Fruit fly (Drosophila melanogaster) whole organism, embryonic: Measurements from ENCODE around the gene CG34286.
A peak's percentile ranks its signal among the peaks of the same experiment; 100 is the strongest.

ENCODE experiments used
- B-H1 ChIP-seq: fragments of 200-800 bp; sonication (Bioruptor generic); IDR thresholded peaks from 3 replicates; pipeline ENCODE4 v1.3.6; 2022; ENCODE audit warnings: missing biosample characterization, missing genetic modification characterization
- B-H2 ChIP-seq: fragments of 200-800 bp; sonication (Bioruptor generic); optimal IDR thresholded peaks from 2 replicates; lab custom pipeline; 2018; ENCODE audit warnings: missing biosample characterization, mild to moderate bottlenecking, missing genetic modification characterization
- CG10147 ChIP-seq: fragments of 200-800 bp; sonication (Bioruptor generic); optimal IDR thresholded peaks from 2 replicates; lab custom pipeline; 2019; ENCODE audit warnings: missing biosample characterization, mild to moderate bottlenecking, missing genetic modification characterization, moderate library complexity
- CG10431 ChIP-seq: fragments of 200-800 bp; sonication (Bioruptor generic); optimal IDR thresholded peaks from 3 replicates; lab custom pipeline; 2018; ENCODE audit warnings: missing biosample characterization, mild to moderate bottlenecking, missing genetic modification characterization
- CG11456 ChIP-seq: fragments of 200-800 bp; sonication (Bioruptor generic); IDR thresholded peaks from 3 replicates; pipeline ENCODE4 v1.3.6; 2022; ENCODE audit warnings: missing biosample characterization, missing genetic modification characterization
- CG12155 ChIP-seq: fragments of 200-800 bp; sonication (Bioruptor generic); optimal IDR thresholded peaks from 3 replicates; lab custom pipeline; 2016; ENCODE audit warnings: missing biosample characterization, missing genetic modification characterization
- CG12744 ChIP-seq: fragments of 200-800 bp; sonication (Bioruptor generic); optimal IDR thresholded peaks from 2 replicates; lab custom pipeline; 2016; ENCODE audit warnings: missing biosample characterization, missing genetic modification characterization
- CG13424 ChIP-seq: fragments of 200-800 bp; sonication (Bioruptor generic); optimal IDR thresholded peaks from 2 replicates; lab custom pipeline; 2019; ENCODE audit warnings: missing biosample characterization, mild to moderate bottlenecking, missing genetic modification characterization, moderate library complexity
- CG13775 ChIP-seq: fragments of 200-800 bp; sonication (Bioruptor generic); optimal IDR thresholded peaks from 3 replicates; lab custom pipeline; 2017; ENCODE audit warnings: missing biosample characterization, mild to moderate bottlenecking, missing genetic modification characterization
- CG15011 ChIP-seq: fragments of 200-800 bp; sonication (Bioruptor generic); optimal IDR thresholded peaks from 3 replicates; lab custom pipeline; 2018; ENCODE audit warnings: missing biosample characterization, mild to moderate bottlenecking, missing genetic modification characterization
- CG15601 ChIP-seq: fragments of 200-800 bp; sonication (Bioruptor generic); optimal IDR thresholded peaks from 3 replicates; lab custom pipeline; 2019; ENCODE audit warnings: missing biosample characterization, mild to moderate bottlenecking, missing genetic modification characterization, moderate library complexity
- CG18764 ChIP-seq: fragments of 200-800 bp; sonication (Bioruptor generic); optimal IDR thresholded peaks from 3 replicates; lab custom pipeline; 2016; ENCODE audit warnings: missing biosample characterization, missing genetic modification characterization
- CG33213 ChIP-seq: fragments of 200-800 bp; sonication (Bioruptor generic); optimal IDR thresholded peaks from 3 replicates; lab custom pipeline; 2016; ENCODE audit warnings: missing biosample characterization, missing genetic modification characterization
- CG3726 ChIP-seq: fragments of 200-800 bp; sonication (Bioruptor generic); IDR thresholded peaks from 3 replicates; pipeline ENCODE4, ENCODE4 v1.3.6; 2022; ENCODE audit warnings: missing biosample characterization, missing genetic modification characterization
- CG4404 ChIP-seq: fragments of 200-800 bp; sonication (Bioruptor generic); IDR thresholded peaks from 2 replicates; pipeline ENCODE4 v1.3.6; 2022; ENCODE audit warnings: missing biosample characterization, missing genetic modification characterization
- CG6175 ChIP-seq: fragments of 200-800 bp; sonication (Bioruptor generic); IDR thresholded peaks from 3 replicates; pipeline ENCODE4 v1.3.6; 2022; ENCODE audit warnings: missing biosample characterization, missing genetic modification characterization
- CG7963 ChIP-seq: fragments of 200-800 bp; sonication (Bioruptor generic); IDR thresholded peaks from 3 replicates; pipeline ENCODE4 v1.3.6; 2022; ENCODE audit warnings: missing biosample characterization, missing genetic modification characterization; ENCODE audit not compliant: partially characterized antibody
- CG8281 ChIP-seq: fragments of 200-800 bp; sonication (Bioruptor generic); optimal IDR thresholded peaks from 2 replicates; lab custom pipeline; 2018; ENCODE audit warnings: missing biosample characterization, mild to moderate bottlenecking, missing genetic modification characterization, moderate library complexity
- CG8359 ChIP-seq: fragments of 200-800 bp; sonication (Bioruptor generic); optimal IDR thresholded peaks from 2 replicates; lab custom pipeline; 2017; ENCODE audit warnings: missing biosample characterization, mild to moderate bottlenecking, missing genetic modification characterization, borderline replicate concordance
- CG9932 ChIP-seq: fragments of 200-800 bp; sonication (Bioruptor generic); IDR thresholded peaks from 2 replicates; pipeline ENCODE4 v1.3.6; 2022; ENCODE audit warnings: missing biosample characterization, missing genetic modification characterization
- Camta ChIP-seq: fragments of 200-800 bp; sonication (Bioruptor generic); optimal IDR thresholded peaks from 2 replicates; lab custom pipeline; 2016; ENCODE audit warnings: missing biosample characterization, missing genetic modification characterization
- CoRest ChIP-seq: fragments of 200-800 bp; sonication (Bioruptor generic); optimal IDR thresholded peaks from 3 replicates; lab custom pipeline; 2018; ENCODE audit warnings: missing biosample characterization, mild to moderate bottlenecking, missing genetic modification characterization, moderate library complexity
- Doc3 ChIP-seq: fragments of 200-800 bp; sonication (Bioruptor generic); IDR thresholded peaks from 3 replicates; pipeline ENCODE4 v1.3.6; 2022; ENCODE audit warnings: missing biosample characterization, missing genetic modification characterization; ENCODE audit not compliant: partially characterized antibody
- E2f1 ChIP-seq: fragments of 200-800 bp; sonication (Bioruptor generic); IDR thresholded peaks from 2 replicates; pipeline ENCODE4 v1.3.6; 2022; ENCODE audit warnings: missing biosample characterization, missing genetic modification characterization
- ERR ChIP-seq: fragments of 200-800 bp; sonication (Bioruptor generic); optimal IDR thresholded peaks from 2 replicates; lab custom pipeline; 2016; ENCODE audit warnings: missing biosample characterization, missing genetic modification characterization
- Fer2 ChIP-seq: fragments of 200-800 bp; sonication (Bioruptor generic); optimal IDR thresholded peaks from 2 replicates; lab custom pipeline; 2018; ENCODE audit warnings: missing biosample characterization, mild to moderate bottlenecking, missing genetic modification characterization, moderate library complexity
- Gug ChIP-seq: fragments of 200-800 bp; sonication (Bioruptor generic); IDR thresholded peaks from 4 replicates; pipeline ENCODE4 v1.3.6; 2022; ENCODE audit warnings: missing biosample characterization, missing genetic modification characterization
- Hr78 ChIP-seq, 2 experiments: fragments of 200-800 bp in 1 of 2; fragments of >200 bp in 1 of 2; sonication (Bioruptor generic) in 1 of 2; optimal IDR thresholded peaks; 2 replicates each; lab custom pipeline; 2017 to 2019; ENCODE audit warnings: missing biosample characterization in 2 of 2, missing genetic modification characterization in 2 of 2, mild to moderate bottlenecking in 1 of 2, moderate library complexity in 1 of 2
- Neu2 ChIP-seq: fragments of 200-800 bp; sonication (Bioruptor generic); optimal IDR thresholded peaks from 3 replicates; lab custom pipeline; 2016; ENCODE audit warnings: missing biosample characterization, missing genetic modification characterization, borderline replicate concordance
- Opbp ChIP-seq: fragments of 200-800 bp; sonication (Bioruptor generic); IDR thresholded peaks from 3 replicates; pipeline ENCODE4 v1.3.6; 2022; ENCODE audit warnings: missing biosample characterization, missing genetic modification characterization; ENCODE audit not compliant: partially characterized antibody
- Six4 ChIP-seq: fragments of 200-800 bp; sonication (Bioruptor generic); optimal IDR thresholded peaks from 2 replicates; lab custom pipeline; 2016; ENCODE audit warnings: missing biosample characterization, missing genetic modification characterization
- ato ChIP-seq: fragments of 200-800 bp; sonication (Bioruptor generic); IDR thresholded peaks from 2 replicates; pipeline ENCODE4 v1.3.6; 2022; ENCODE audit warnings: missing biosample characterization, missing genetic modification characterization; ENCODE audit not compliant: partially characterized antibody
- az2 ChIP-seq: fragments of 200-800 bp; sonication (Bioruptor generic); optimal IDR thresholded peaks from 3 replicates; lab custom pipeline; 2016; ENCODE audit warnings: missing biosample characterization, missing genetic modification characterization
- bab2 ChIP-seq: fragments of 200-800 bp; sonication (Bioruptor generic); optimal IDR thresholded peaks from 2 replicates; lab custom pipeline; 2016; ENCODE audit warnings: missing biosample characterization, missing genetic modification characterization
- chm ChIP-seq: fragments of 200-800 bp; sonication (Bioruptor generic); IDR thresholded peaks from 2 replicates; pipeline ENCODE4 v1.3.6; 2022; ENCODE audit warnings: missing biosample characterization, missing genetic modification characterization
- corto ChIP-seq: fragments of 200-800 bp; sonication (Bioruptor generic); optimal IDR thresholded peaks from 2 replicates; lab custom pipeline; 2016; ENCODE audit warnings: missing biosample characterization, mild to moderate bottlenecking, missing genetic modification characterization, moderate library complexity
- esg ChIP-seq: fragments of 200-800 bp; sonication (Bioruptor generic); conservative IDR thresholded peaks from 2 replicates; pipeline ENCODE4 v1.3.6; 2022; ENCODE audit warnings: missing biosample characterization, missing genetic modification characterization
- her ChIP-seq: fragments of 200-800 bp; sonication (Bioruptor generic); optimal IDR thresholded peaks from 2 replicates; lab custom pipeline; 2016; ENCODE audit warnings: missing biosample characterization, missing genetic modification characterization
- kni ChIP-seq: fragments of 200-800 bp; sonication (Bioruptor generic); optimal IDR thresholded peaks from 3 replicates; lab custom pipeline; 2017; ENCODE audit warnings: mild to moderate bottlenecking, missing biosample characterization, missing genetic modification reagents, missing genetic modification characterization
- nmo ChIP-seq: fragments of 200-800 bp; sonication (Bioruptor generic); optimal IDR thresholded peaks from 2 replicates; lab custom pipeline; 2018; ENCODE audit warnings: missing biosample characterization, mild to moderate bottlenecking, missing genetic modification characterization, moderate library complexity
- odd ChIP-seq: fragments of 200-800 bp; sonication (Bioruptor generic); optimal IDR thresholded peaks from 2 replicates; lab custom pipeline; 2017; ENCODE audit warnings: missing biosample characterization, mild to moderate bottlenecking, missing genetic modification characterization
- p53 ChIP-seq: fragments of 200-800 bp; sonication (Bioruptor generic); optimal IDR thresholded peaks from 2 replicates; lab custom pipeline; 2016; ENCODE audit warnings: missing biosample characterization, missing genetic modification characterization
- pho ChIP-seq: fragments of 200-800 bp; sonication (Bioruptor generic); optimal IDR thresholded peaks from 2 replicates; lab custom pipeline; 2016; ENCODE audit warnings: missing biosample characterization, missing genetic modification characterization
- ranshi ChIP-seq: fragments of 200-800 bp; sonication (Bioruptor generic); IDR thresholded peaks from 2 replicates; pipeline ENCODE4 v1.3.6; 2022; ENCODE audit warnings: missing biosample characterization, missing genetic modification characterization
- ro ChIP-seq: fragments of 200-800 bp; sonication (Bioruptor generic); IDR thresholded peaks from 2 replicates; pipeline ENCODE4 v1.3.6; 2022; ENCODE audit warnings: missing biosample characterization, missing genetic modification characterization
- slbo ChIP-seq: fragments of 200-800 bp; sonication (Bioruptor generic); IDR thresholded peaks from 2 replicates; pipeline ENCODE4 v1.3.6; 2022; ENCODE audit warnings: missing biosample characterization, missing genetic modification characterization
- tup ChIP-seq: fragments of 200-800 bp; sonication (Bioruptor generic); optimal IDR thresholded peaks from 2 replicates; lab custom pipeline; 2016; ENCODE audit warnings: missing biosample characterization, mild to moderate bottlenecking, missing genetic modification characterization, moderate library complexity
- zen2 ChIP-seq: fragments of 200-800 bp; sonication (Bioruptor generic); IDR thresholded peaks from 3 replicates; pipeline ENCODE4 v1.3.6; 2022; ENCODE audit warnings: missing biosample characterization, missing genetic modification characterization; ENCODE audit not compliant: partially characterized antibody

CG34286 gene

DNA sequence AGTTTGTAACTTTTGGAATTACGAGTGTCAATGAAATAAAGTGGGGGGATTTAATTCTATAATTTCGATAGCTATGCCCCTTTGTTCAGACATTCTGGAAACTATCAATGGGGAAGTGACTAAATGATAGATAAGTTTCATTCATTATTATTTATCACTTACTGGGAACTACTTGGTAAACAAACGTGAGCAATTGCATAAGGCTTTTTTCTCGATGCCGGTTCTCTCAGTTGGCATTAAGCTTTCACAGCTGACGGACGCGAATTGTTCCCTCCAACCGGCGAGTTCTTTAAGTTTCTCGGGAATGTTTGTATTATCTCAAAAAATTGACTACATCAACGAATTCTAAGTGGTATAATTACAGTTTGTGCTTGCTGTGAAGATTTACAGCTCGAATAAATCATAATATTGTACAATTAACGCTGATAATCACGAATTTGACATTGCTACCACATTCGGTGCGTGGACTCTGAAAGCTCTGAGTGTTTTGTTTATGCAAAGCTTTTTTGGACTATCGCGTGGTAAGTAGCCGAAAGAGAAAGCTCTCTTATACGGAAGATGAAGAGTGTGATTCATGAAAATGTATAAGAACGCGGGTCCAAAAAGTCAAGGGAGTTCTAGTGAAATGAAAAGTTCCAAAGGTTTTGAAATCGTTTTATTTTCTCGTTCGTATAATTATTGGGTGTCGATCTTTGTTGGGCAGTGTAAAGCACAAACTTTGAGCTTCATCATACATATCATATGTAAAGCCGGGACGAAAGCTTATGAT, 44.3 kb downstream of the CG34286 start, which contains the start of gene Naam (continued):
- TF ChIP-seq B-H2 (GFP tag; lab: Kevin White, UChicago), result peak; percentile 79
- peak; percentile 77 for TF ChIP-seq az2 (GFP tag; lab: Kevin White, UChicago)
- TF ChIP-seq Hr78 (GFP tag; optimal IDR thresholded peaks at IDR 0.05; lab: Kevin White, UChicago), result peak in 1 of 2 experiments; percentile 21
- TF ChIP-seq odd, result peak; percentile 57
- TF ChIP-seq her (GFP tag; lab: Kevin White, UChicago), result peak; percentile 88
- TF ChIP-seq CG15601 (tag; lab: Kevin White, UChicago), result no peak
- no peak for TF ChIP-seq CG7963 (GFP tag; lab: Robert Waterston, UW)
- TF ChIP-seq E2f1 (GFP tag; lab: Robert Waterston, UW), result peak; percentile 67
- TF ChIP-seq corto, result peak; percentile 23
- TF ChIP-seq CG9932, result peak; percentile 82
- peak; percentile 52; the same call in 2 of the 4 replicates for TF ChIP-seq Gug (GFP tag; lab: Robert Waterston, UW)
- TF ChIP-seq CoRest (tag; lab: Kevin White, UChicago), result peak; percentile 56
- TF ChIP-seq Opbp (GFP tag; lab: Robert Waterston, UW), result no peak
- TF ChIP-seq ERR, result peak; percentile 78
- no peak for TF ChIP-seq CG10431
- no peak for TF ChIP-seq Neu2 (GFP tag; lab: Kevin White, UChicago)
- no peak for TF ChIP-seq CG8281 (tag; lab: Kevin White, UChicago)
- no peak for TF ChIP-seq CG3726 (GFP tag; lab: Robert Waterston, UW)
- TF ChIP-seq CG12155 (GFP tag; lab: Kevin White, UChicago), result peak; percentile 71
- peak; percentile 74 for TF ChIP-seq CG10147 (GFP tag; lab: Kevin White, UChicago)
- no peak for TF ChIP-seq kni (GFP tag; lab: Kevin White, UChicago)
- TF ChIP-seq CG15011 (GFP tag; lab: Kevin White, UChicago), result peak; percentile 35
- peak; percentile 46 for TF ChIP-seq CG33213 (GFP tag; lab: Kevin White, UChicago)
- no peak for TF ChIP-seq ato (GFP tag; lab: Robert Waterston, UW)
- peak; percentile 72 for TF ChIP-seq CG12744 (GFP tag; lab: Kevin White, UChicago)
- no peak for TF ChIP-seq ro (GFP tag; lab: Robert Waterston, UW)
- peak; percentile 73; the same call in 1 of the 2 replicates for TF ChIP-seq chm
- peak; percentile 55 for TF ChIP-seq p53 (GFP tag; lab: Kevin White, UChicago)
- peak; percentile 64 for TF ChIP-seq bab2 (GFP tag; lab: Kevin White, UChicago)
- no peak for TF ChIP-seq zen2 (GFP tag; lab: Robert Waterston, UW)
- no peak for TF ChIP-seq CG4404 (GFP tag; lab: Robert Waterston, UW)
- peak; percentile 79 for TF ChIP-seq CG11456 (GFP tag; lab: Robert Waterston, UW)
- peak; percentile 60; the same call in 1 of the 2 replicates for TF ChIP-seq ranshi
- TF ChIP-seq slbo, result peak; percentile 77
- TF ChIP-seq CG6175 (GFP tag; lab: Robert Waterston, UW), result no peak
- TF ChIP-seq pho (GFP tag; lab: Kevin White, UChicago), result peak; percentile 81
- TF ChIP-seq B-H1, result peak; percentile 46; the same call in 1 of the 3 replicates
- peak; percentile 74 for TF ChIP-seq Camta (GFP tag; lab: Kevin White, UChicago)
- TF ChIP-seq Doc3, result no peak
- peak; percentile 71 for TF ChIP-seq Six4 (GFP tag; lab: Kevin White, UChicago)
- no peak for TF ChIP-seq CG8359 (GFP tag; lab: Kevin White, UChicago)
- peak; percentile 39 for TF ChIP-seq CG13775 (GFP tag; lab: Kevin White, UChicago)
- peak; percentile 61 for TF ChIP-seq nmo (GFP tag; lab: Kevin White, UChicago)
- TF ChIP-seq Fer2 (tag; lab: Kevin White, UChicago), result peak; percentile 69
- TF ChIP-seq CG13424 (tag; lab: Kevin White, UChicago), result peak; percentile 70
- TF ChIP-seq tup (GFP tag; lab: Kevin White, UChicago), result no peak
- TF ChIP-seq esg (GFP tag; lab: Robert Waterston, UW), result 0 out of 2 replicates have a peak, but pooled peaks have one; percentile 15
- TF ChIP-seq CG18764 (GFP tag; lab: Kevin White, UChicago), result peak; percentile 13
